Worm (Caenorhabditis elegans): ENCODE results near the gene pqn-25.

Gene pqn-25

ce11 chrIII:5501358-5502287 is 10.8 kb downstream of the pqn-25 start, which contains the start of gene R02F2.1:
Gene R02F2.1, plus strand, starts transcription at chrIII:5501885.
- no peak for TF ChIP-seq lsy-2 (tag; optimal IDR thresholded peaks at IDR 0.05)
- TF ChIP-seq ces-1 (GFP tag; optimal IDR thresholded peaks at IDR 0.05) = peak; percentile 84
- TF ChIP-seq unc-62 (GFP tag; optimal IDR thresholded peaks at IDR 0.05) = no peak
- TF ChIP-seq lin-13 (tag; optimal IDR thresholded peaks at IDR 0.05) = no peak
- no peak for TF ChIP-seq pha-4 (tag; optimal IDR thresholded peaks at IDR 0.05)
- TF ChIP-seq tbx-8 (GFP tag; optimal IDR thresholded peaks at IDR 0.05) = no peak
- peak; percentile 39 for TF ChIP-seq nhr-2 (tag; optimal IDR thresholded peaks at IDR 0.05)
- TF ChIP-seq unc-39 (tag; optimal IDR thresholded peaks at IDR 0.05) = no peak
- TF ChIP-seq ceh-39 (tag; optimal IDR thresholded peaks at IDR 0.05) = no peak
- TF ChIP-seq drap-1 (GFP tag; optimal IDR thresholded peaks at IDR 0.05) = no peak
- TF ChIP-seq lin-32 (GFP tag; optimal IDR thresholded peaks at IDR 0.05) = peak; percentile 71
- peak; percentile 87 for TF ChIP-seq cnd-1 (tag; optimal IDR thresholded peaks at IDR 0.05)

- no peak for TF ChIP-seq nhr-12 (tag; optimal IDR thresholded peaks at IDR 0.05)
- no peak for TF ChIP-seq hlh-1 (tag; optimal IDR thresholded peaks at IDR 0.05)
- TF ChIP-seq snpc-4 (tag; optimal IDR thresholded peaks at IDR 0.05) = no peak
- no peak for TF ChIP-seq ceh-83 (GFP tag; optimal IDR thresholded peaks at IDR 0.05)
- TF ChIP-seq nhr-237 (tag; optimal IDR thresholded peaks at IDR 0.05) = no peak
- TF ChIP-seq nhr-2 (tag; optimal IDR thresholded peaks at IDR 0.05) = no peak
- TF ChIP-seq nhr-76 (tag; optimal IDR thresholded peaks at IDR 0.05) = no peak
- TF ChIP-seq ces-1 (GFP tag; optimal IDR thresholded peaks at IDR 0.05) = no peak
- TF ChIP-seq M03D4.4 (tag; optimal IDR thresholded peaks at IDR 0.05) = no peak
- no peak for TF ChIP-seq drap-1 (GFP tag; optimal IDR thresholded peaks at IDR 0.05)
- no peak for TF ChIP-seq unc-120 (tag; optimal IDR thresholded peaks at IDR 0.05; ENCODE audit: poor library complexity, severe bottlenecking)
- TF ChIP-seq unc-39 (tag; optimal IDR thresholded peaks at IDR 0.05) = no peak
- no peak for TF ChIP-seq flh-1 (GFP tag; optimal IDR thresholded peaks at IDR 0.05)
- no peak for TF ChIP-seq mab-5 (tag; optimal IDR thresholded peaks at IDR 0.05)
- TF ChIP-seq sem-2 (GFP tag; optimal IDR thresholded peaks at IDR 0.05) = no peak
- TF ChIP-seq blmp-1 (tag; optimal IDR thresholded peaks at IDR 0.05) = no peak
- no peak for TF ChIP-seq ceh-39 (tag; optimal IDR thresholded peaks at IDR 0.05)
- no peak for TF ChIP-seq mep-1 (tag; optimal IDR thresholded peaks at IDR 0.05)
Observed at ce11 chrIII:5500732-5501131, 11.7 kb downstream of the pqn-25 start.

- no peak for TF ChIP-seq elt-3 (tag; optimal IDR thresholded peaks at IDR 0.05)
- peak; percentile 58 for TF ChIP-seq ceh-39 (tag; optimal IDR thresholded peaks at IDR 0.05)
- no peak for TF ChIP-seq zip-8 (tag; optimal IDR thresholded peaks at IDR 0.05)
- no peak for TF ChIP-seq ztf-11 (tag; optimal IDR thresholded peaks at IDR 0.05)
- no peak for TF ChIP-seq unc-62 (GFP tag; optimal IDR thresholded peaks at IDR 0.05)
- TF ChIP-seq ham-2 (GFP tag; optimal IDR thresholded peaks at IDR 0.05) = no peak
- TF ChIP-seq sptf-1 (tag; optimal IDR thresholded peaks at IDR 0.05) = no peak
- peak; percentile 12 for TF ChIP-seq ces-1 (GFP tag; optimal IDR thresholded peaks at IDR 0.05)
- no peak for TF ChIP-seq blmp-1 (tag; optimal IDR thresholded peaks at IDR 0.05)
Observed at ce11 chrIII:5499942-5500341, 12.5 kb downstream of the pqn-25 start.

- TF ChIP-seq lsy-2 (tag; optimal IDR thresholded peaks at IDR 0.05) = peak; percentile 70
- TF ChIP-seq ces-1 (GFP tag; optimal IDR thresholded peaks at IDR 0.05) = peak; percentile 76
- peak; percentile 51 for TF ChIP-seq ceh-39 (tag; optimal IDR thresholded peaks at IDR 0.05)
- peak; percentile 21 for TF ChIP-seq mep-1 (tag; optimal IDR thresholded peaks at IDR 0.05)
- no peak for TF ChIP-seq unc-120 (tag; optimal IDR thresholded peaks at IDR 0.05; ENCODE audit: poor library complexity, severe bottlenecking)
Observed at ce11 chrIII:5498973-5499372, 13.4 kb downstream of the pqn-25 start, which contains the start of gene R02F2.9. Gene R02F2.9, plus strand, starts transcription at chrIII:5499190.

- TF ChIP-seq zip-8 (tag; optimal IDR thresholded peaks at IDR 0.05) (peak; percentile 49), nhr-12 (tag; optimal IDR thresholded peaks at IDR 0.05) (no peak)
Observed at ce11 chrIII:5495168-5495567, 17.2 kb downstream of the pqn-25 start, which contains the start of gene R02F2.8. Gene R02F2.8, minus strand, starts transcription at chrIII:5495268.

All from whole organism, mixed stage, embryonic.